Worm (Caenorhabditis elegans) whole organism, L2 larva: ENCODE results near the gene Y43C5A.7.

Source experiments
- C34F6.9 ChIP-seq: fragments of 150-350 bp; optimal IDR thresholded peaks from 2 replicates; lab custom pipeline; 2014; ENCODE audit warnings: missing biosample characterization, missing genetic modification characterization
- F13H6.1 ChIP-seq: sonication (generic microtip); optimal IDR thresholded peaks from 2 replicates; lab custom pipeline; 2016; ENCODE audit warnings: missing genetic modification characterization, missing compliant biosample characterization
- R02D3.7 ChIP-seq: fragments of 150-350 bp; optimal IDR thresholded peaks from 2 replicates; lab custom pipeline; 2014; ENCODE audit warnings: missing biosample characterization, missing genetic modification characterization
- Y55F3AM.14 ChIP-seq: fragments of 200-800 bp; sonication (Bioruptor generic); optimal IDR thresholded peaks from 2 replicates; lab custom pipeline; 2018; ENCODE audit warnings: mild to moderate bottlenecking, missing genetic modification characterization, missing compliant biosample characterization
- ZK546.5 ChIP-seq: sonication (generic microtip); optimal IDR thresholded peaks from 2 replicates; lab custom pipeline; 2017; ENCODE audit warnings: missing biosample characterization, missing genetic modification characterization
- ama-1 ChIP-seq: fragments of 150-350 bp; optimal IDR thresholded peaks from 2 replicates; lab custom pipeline; 2018; ENCODE audit warnings: inconsistent platforms
- blmp-1 ChIP-seq: sonication (generic microtip); optimal IDR thresholded peaks from 2 replicates; lab custom pipeline; 2017; ENCODE audit warnings: missing genetic modification characterization, mild to moderate bottlenecking, missing compliant biosample characterization, antibody characterized with exemption, moderate library complexity; ENCODE audit not compliant: insufficient read depth
- ceh-16 ChIP-seq: fragments of 150-350 bp; optimal IDR thresholded peaks from 2 replicates; lab custom pipeline; 2014; ENCODE audit warnings: missing biosample characterization, missing genetic modification characterization
- ceh-82 ChIP-seq: fragments of 150-350 bp; optimal IDR thresholded peaks from 2 replicates; lab custom pipeline; 2014; ENCODE audit warnings: missing biosample characterization, missing genetic modification characterization
- crh-2 ChIP-seq: sonication (generic microtip); optimal IDR thresholded peaks from 2 replicates; lab custom pipeline; 2017; ENCODE audit warnings: missing biosample characterization, missing genetic modification characterization
- dmd-4 ChIP-seq: sonication (generic microtip); optimal IDR thresholded peaks from 2 replicates; lab custom pipeline; 2017; ENCODE audit warnings: missing biosample characterization, missing genetic modification characterization
- egl-27 ChIP-seq: sonication (generic microtip); optimal IDR thresholded peaks from 3 replicates; lab custom pipeline; 2017; ENCODE audit warnings: missing biosample characterization, missing genetic modification reagents, missing genetic modification characterization
- elt-1 ChIP-seq: fragments of 150-350 bp; optimal IDR thresholded peaks from 2 replicates; lab custom pipeline; 2014; ENCODE audit warnings: missing biosample characterization, missing genetic modification characterization
- elt-3 ChIP-seq: sonication (generic microtip); optimal IDR thresholded peaks from 2 replicates; lab custom pipeline; 2017; ENCODE audit warnings: missing biosample characterization, missing genetic modification characterization
- fos-1 ChIP-seq: fragments of 150-350 bp; optimal IDR thresholded peaks from 2 replicates; lab custom pipeline; 2014; ENCODE audit warnings: missing biosample characterization, missing genetic modification characterization
- gmeb-1 ChIP-seq: fragments of 150-350 bp; optimal IDR thresholded peaks from 2 replicates; lab custom pipeline; 2014; ENCODE audit warnings: missing biosample characterization, missing genetic modification characterization
- lin-13 ChIP-seq: fragments of 150-350 bp; optimal IDR thresholded peaks from 2 replicates; lab custom pipeline; 2014; ENCODE audit warnings: missing biosample characterization, missing genetic modification reagents, missing genetic modification characterization
- lin-39 ChIP-seq: fragments of 150-350 bp; optimal IDR thresholded peaks from 2 replicates; lab custom pipeline; 2014; ENCODE audit warnings: missing biosample characterization, missing genetic modification reagents, missing genetic modification characterization
- lsy-2 ChIP-seq, 2 experiments: fragments of 150-350 bp in 1 of 2; sonication (generic microtip) in 1 of 2; optimal IDR thresholded peaks; 2 replicates each; lab custom pipeline; 2014 to 2017; ENCODE audit warnings: missing biosample characterization in 2 of 2, missing genetic modification characterization in 2 of 2
- mab-5 ChIP-seq: fragments of 150-350 bp; optimal IDR thresholded peaks from 2 replicates; lab custom pipeline; 2014; ENCODE audit warnings: missing biosample characterization, missing genetic modification characterization
- mdl-1 ChIP-seq, 2 experiments: fragments of 150-350 bp in 1 of 2; sonication (generic microtip) in 1 of 2; optimal IDR thresholded peaks; 2 replicates each; lab custom pipeline; 2017; ENCODE audit warnings: missing biosample characterization in 2 of 2, missing genetic modification characterization in 2 of 2
- nhr-10 ChIP-seq: sonication (generic microtip); optimal IDR thresholded peaks from 2 replicates; lab custom pipeline; 2017; ENCODE audit warnings: missing biosample characterization, missing genetic modification characterization
- nhr-12 ChIP-seq: fragments of 150-350 bp; optimal IDR thresholded peaks from 2 replicates; lab custom pipeline; 2014; ENCODE audit warnings: missing biosample characterization, missing genetic modification characterization
- nhr-129 ChIP-seq: fragments of 150-350 bp; optimal IDR thresholded peaks from 2 replicates; lab custom pipeline; 2014; ENCODE audit warnings: missing biosample characterization, missing genetic modification characterization
- nhr-21 ChIP-seq: fragments of 150-350 bp; optimal IDR thresholded peaks from 2 replicates; lab custom pipeline; 2014; ENCODE audit warnings: missing biosample characterization, missing genetic modification characterization
- nhr-23 ChIP-seq: fragments of 150-350 bp; optimal IDR thresholded peaks from 2 replicates; lab custom pipeline; 2014; ENCODE audit warnings: missing biosample characterization, missing genetic modification reagents, missing genetic modification characterization
- nhr-237 ChIP-seq: fragments of 150-350 bp; optimal IDR thresholded peaks from 2 replicates; lab custom pipeline; 2014; ENCODE audit warnings: missing biosample characterization, missing genetic modification characterization
- nhr-25 ChIP-seq: fragments of 150-350 bp; sonication (generic microtip); optimal IDR thresholded peaks from 3 replicates; lab custom pipeline; 2014; ENCODE audit warnings: missing biosample characterization, missing genetic modification characterization
- nhr-77 ChIP-seq: fragments of 150-350 bp; optimal IDR thresholded peaks from 2 replicates; lab custom pipeline; 2014; ENCODE audit warnings: missing biosample characterization, missing genetic modification characterization
- peb-1 ChIP-seq: fragments of 150-350 bp; optimal IDR thresholded peaks from 2 replicates; lab custom pipeline; 2014; ENCODE audit warnings: missing biosample characterization, missing genetic modification characterization
- skn-1 ChIP-seq: sonication (generic microtip); optimal IDR thresholded peaks from 2 replicates; lab custom pipeline; 2017; ENCODE audit warnings: missing biosample characterization, missing genetic modification characterization
- sma-9 ChIP-seq, 2 experiments: fragments of 150-350 bp in 1 of 2; sonication (generic microtip) in 1 of 2; optimal IDR thresholded peaks; 2 replicates each; lab custom pipeline; 2014 to 2016; ENCODE audit warnings: missing genetic modification characterization in 2 of 2, mild to moderate bottlenecking in 1 of 2, missing biosample characterization in 1 of 2, missing compliant biosample characterization in 1 of 2, missing genetic modification reagents in 1 of 2, moderate library complexity in 1 of 2
- snpc-4 ChIP-seq: fragments of 150-350 bp; optimal IDR thresholded peaks from 2 replicates; lab custom pipeline; 2014; ENCODE audit warnings: missing biosample characterization, missing genetic modification characterization
- unc-39 ChIP-seq: fragments of 150-350 bp; optimal IDR thresholded peaks from 2 replicates; lab custom pipeline; 2014; ENCODE audit warnings: missing biosample characterization, missing genetic modification characterization
- unc-55 ChIP-seq: fragments of 150-350 bp; sonication (generic microtip); optimal IDR thresholded peaks from 3 replicates; lab custom pipeline; 2014; ENCODE audit warnings: missing biosample characterization, missing genetic modification reagents, missing genetic modification characterization
- zag-1 ChIP-seq: fragments of 150-350 bp; optimal IDR thresholded peaks from 2 replicates; lab custom pipeline; 2014; ENCODE audit warnings: missing biosample characterization, missing genetic modification characterization
- ztf-1 ChIP-seq: fragments of 200-800 bp; sonication (Bioruptor generic); conservative IDR thresholded peaks from 2 replicates; pipeline ENCODE4 v1.3.6; 2022; ENCODE audit warnings: missing genetic modification characterization, missing compliant biosample characterization
- ztf-11 ChIP-seq: sonication (generic microtip); optimal IDR thresholded peaks from 2 replicates; lab custom pipeline; 2017; ENCODE audit warnings: missing biosample characterization, missing genetic modification characterization
- ztf-4 ChIP-seq: fragments of 150-350 bp; optimal IDR thresholded peaks from 2 replicates; lab custom pipeline; 2014; ENCODE audit warnings: missing biosample characterization, missing genetic modification characterization

Gene Y43C5A.7

ce11 chrIV:10252350-10252792 is 24.7 kb upstream of the Y43C5A.7 start (continued):
- peak; percentile 56 for TF ChIP-seq lin-13

- TF ChIP-seq crh-2 (tag; lab: Kevin White, UChicago) (peak; percentile 50), lin-39 (tag; lab: Kevin White, UChicago) (no peak), sma-9 (GFP tag; optimal IDR thresholded peaks at IDR 0.05; lab: Kevin White, UChicago) (peak; percentile 3), sma-9 (tag; optimal IDR thresholded peaks at IDR 0.05; lab: Kevin White, UChicago) (no peak), zag-1 (no peak), ztf-11 (tag; lab: Kevin White, UChicago) (no peak), egl-27 (tag; lab: Kevin White, UChicago) (no peak), ceh-82 (tag; lab: Kevin White, UChicago) (no peak), dmd-4 (tag; lab: Kevin White, UChicago) (no peak), ceh-16 (tag; lab: Kevin White, UChicago) (no peak), R02D3.7 (tag; lab: Kevin White, UChicago) (no peak), ZK546.5 (tag; lab: Kevin White, UChicago) (no peak), nhr-77 (tag; lab: Kevin White, UChicago) (no peak), blmp-1 (tag; lab: Kevin White, UChicago) (no peak), nhr-25 (tag; lab: Kevin White, UChicago) (no peak), nhr-12 (tag; lab: Kevin White, UChicago) (no peak), ztf-4 (tag; lab: Kevin White, UChicago) (no peak), unc-39 (tag; lab: Kevin White, UChicago) (no peak), mdl-1 (tag; optimal IDR thresholded peaks at IDR 0.05; lab: Kevin White, UChicago) (no peak), Y55F3AM.14 (GFP tag; lab: Kevin White, UChicago) (no peak), skn-1 (tag; lab: Kevin White, UChicago) (no peak), F13H6.1 (no peak), nhr-23 (tag; lab: Kevin White, UChicago) (no peak), lsy-2 (tag; optimal IDR thresholded peaks at IDR 0.05; lab: Kevin White, UChicago) (peak in 1 of 2 experiments; percentile 8), mab-5 (no peak), elt-3 (tag; lab: Kevin White, UChicago) (no peak), peb-1 (tag; lab: Kevin White, UChicago) (no peak), C34F6.9 (tag; lab: Kevin White, UChicago) (no peak), ztf-1 (GFP tag; lab: Robert Waterston, UW) (no peak), snpc-4 (no peak), lin-13 (no peak), nhr-129 (tag; lab: Kevin White, UChicago) (no peak), fos-1 (tag; lab: Kevin White, UChicago) (peak; percentile 13), ama-1 (lab: Kevin White, UChicago) (no peak)
- TF ChIP-seq, all 48 proteins: peak for 4
Observed at ce11 chrIV:10252886-10253639, 24.0 kb upstream of the Y43C5A.7 start.

ce11 chrIV:10259557-10259956 is 17.5 kb upstream of the Y43C5A.7 start, which contains the start of gene F01G10.9:
Gene F01G10.9, minus strand, starts transcription at chrIV:10259657.
- TF ChIP-seq gmeb-1 (tag; lab: Kevin White, UChicago) (no peak), ztf-4 (tag; lab: Kevin White, UChicago) (no peak), nhr-10 (tag; lab: Kevin White, UChicago) (no peak), snpc-4 (no peak), zag-1 (no peak), blmp-1 (tag; lab: Kevin White, UChicago) (no peak), fos-1 (tag; lab: Kevin White, UChicago) (no peak), crh-2 (tag; lab: Kevin White, UChicago) (no peak)

- TF ChIP-seq sma-9 (GFP tag; optimal IDR thresholded peaks at IDR 0.05; lab: Kevin White, UChicago) (peak; percentile 49), sma-9 (tag; optimal IDR thresholded peaks at IDR 0.05; lab: Kevin White, UChicago) (no peak), blmp-1 (tag; lab: Kevin White, UChicago) (peak; percentile 19), fos-1 (tag; lab: Kevin White, UChicago) (peak; percentile 7), peb-1 (tag; lab: Kevin White, UChicago) (no peak), R02D3.7 (tag; lab: Kevin White, UChicago) (no peak), elt-1 (tag; lab: Kevin White, UChicago) (peak; percentile 86), nhr-237 (tag; lab: Kevin White, UChicago) (no peak), nhr-21 (tag; lab: Kevin White, UChicago) (peak; percentile 63), lsy-2 (tag; optimal IDR thresholded peaks at IDR 0.05; lab: Kevin White, UChicago) (peak in 1 of 2 experiments; percentile 25), ceh-16 (tag; lab: Kevin White, UChicago) (peak; percentile 5), unc-39 (tag; lab: Kevin White, UChicago) (no peak), ztf-4 (tag; lab: Kevin White, UChicago) (no peak), unc-55 (GFP tag; lab: Kevin White, UChicago) (no peak), egl-27 (tag; lab: Kevin White, UChicago) (peak; percentile 46), skn-1 (tag; lab: Kevin White, UChicago) (no peak), Y55F3AM.14 (GFP tag; lab: Kevin White, UChicago) (no peak)
Observed at ce11 chrIV:10261061-10261460, 16.0 kb upstream of the Y43C5A.7 start.
